Fruit fly (Drosophila melanogaster) whole organism, embryonic: ENCODE results near the gene CG10486.

Experiments
- Asciz ChIP-seq: fragments of 200-800 bp; sonication (Bioruptor generic); optimal IDR thresholded peaks from 2 replicates; lab custom pipeline; 2017; ENCODE audit warnings: missing biosample characterization, mild to moderate bottlenecking, missing genetic modification characterization, missing genetic modification reagents
- Blimp-1 ChIP-seq: fragments of 200-800 bp; sonication (Bioruptor generic); optimal IDR thresholded peaks from 3 replicates; lab custom pipeline; 2018; ENCODE audit warnings: missing biosample characterization, missing genetic modification characterization, mild to moderate bottlenecking, moderate library complexity, missing genetic modification reagents
- CG10959 ChIP-seq: fragments of 200-800 bp; sonication (Bioruptor generic); IDR thresholded peaks from 2 replicates; pipeline ENCODE4 v1.3.6; 2022; ENCODE audit warnings: missing biosample characterization, missing genetic modification characterization
- CG10979 ChIP-seq: fragments of 200-800 bp; sonication (Bioruptor generic); optimal IDR thresholded peaks from 2 replicates; lab custom pipeline; 2018; ENCODE audit warnings: missing biosample characterization, mild to moderate bottlenecking, missing genetic modification characterization, moderate library complexity
- CG11696 ChIP-seq: fragments of 200-800 bp; sonication (Bioruptor generic); IDR thresholded peaks from 2 replicates; pipeline ENCODE4 v1.3.6; 2022; ENCODE audit warnings: missing biosample characterization, missing genetic modification characterization
- CG13296 ChIP-seq: fragments of 200-800 bp; sonication (Bioruptor generic); optimal IDR thresholded peaks from 3 replicates; lab custom pipeline; 2018; ENCODE audit warnings: missing biosample characterization, mild to moderate bottlenecking, missing genetic modification characterization
- CG15073 ChIP-seq: fragments of 200-800 bp; sonication (Bioruptor generic); optimal IDR thresholded peaks from 2 replicates; lab custom pipeline; 2016; ENCODE audit warnings: missing biosample characterization, missing genetic modification characterization
- CG15269 ChIP-seq: fragments of 200-800 bp; sonication (Bioruptor generic); optimal IDR thresholded peaks from 2 replicates; lab custom pipeline; 2018; ENCODE audit warnings: missing biosample characterization, mild to moderate bottlenecking, missing genetic modification characterization, moderate library complexity
- CG15601 ChIP-seq: fragments of 200-800 bp; sonication (Bioruptor generic); optimal IDR thresholded peaks from 3 replicates; lab custom pipeline; 2019; ENCODE audit warnings: missing biosample characterization, mild to moderate bottlenecking, missing genetic modification characterization, moderate library complexity
- CG16813 ChIP-seq: fragments of 200-800 bp; sonication (Bioruptor generic); IDR thresholded peaks from 3 replicates; pipeline ENCODE4 v1.3.6; 2022; ENCODE audit warnings: missing biosample characterization, missing genetic modification characterization; ENCODE audit not compliant: partially characterized antibody
- CG17328 ChIP-seq: fragments of 200-800 bp; sonication (Bioruptor generic); IDR thresholded peaks from 2 replicates; pipeline ENCODE4 v1.3.6; 2022; ENCODE audit warnings: missing biosample characterization, missing genetic modification characterization
- CG17361 ChIP-seq: fragments of 200-800 bp; sonication (Bioruptor generic); IDR thresholded peaks from 3 replicates; pipeline ENCODE4 v1.3.6; 2022; ENCODE audit warnings: missing biosample characterization, missing genetic modification characterization
- CG17612 ChIP-seq: fragments of 200-800 bp; sonication (Bioruptor generic); IDR thresholded peaks from 2 replicates; pipeline ENCODE4 v1.3.6; 2022; ENCODE audit warnings: missing biosample characterization, missing genetic modification characterization
- CG31224 ChIP-seq: fragments of 200-800 bp; sonication (Bioruptor generic); IDR thresholded peaks from 2 replicates; pipeline ENCODE4 v1.3.6; 2022; ENCODE audit warnings: missing biosample characterization, missing genetic modification characterization
- CG4820 ChIP-seq: fragments of 200-800 bp; sonication (Bioruptor generic); optimal IDR thresholded peaks from 3 replicates; lab custom pipeline; 2016; ENCODE audit warnings: missing biosample characterization, missing genetic modification characterization
- CG7271 ChIP-seq: fragments of 200-800 bp; sonication (Bioruptor generic); optimal IDR thresholded peaks from 2 replicates; lab custom pipeline; 2018; ENCODE audit warnings: missing biosample characterization, mild to moderate bottlenecking, missing genetic modification characterization, moderate library complexity
- CG8089 ChIP-seq: fragments of 200-800 bp; sonication (Bioruptor generic); optimal IDR thresholded peaks from 3 replicates; lab custom pipeline; 2016; ENCODE audit warnings: missing biosample characterization, missing genetic modification characterization
- CG8281 ChIP-seq: fragments of 200-800 bp; sonication (Bioruptor generic); optimal IDR thresholded peaks from 2 replicates; lab custom pipeline; 2018; ENCODE audit warnings: missing biosample characterization, mild to moderate bottlenecking, missing genetic modification characterization, moderate library complexity
- CG8944 ChIP-seq: fragments of 200-800 bp; sonication (Bioruptor generic); optimal IDR thresholded peaks from 3 replicates; lab custom pipeline; 2016; ENCODE audit warnings: missing biosample characterization, missing genetic modification characterization
- CG9727 ChIP-seq: fragments of 200-800 bp; sonication (Bioruptor generic); optimal IDR thresholded peaks from 3 replicates; lab custom pipeline; 2017; ENCODE audit warnings: missing biosample characterization, mild to moderate bottlenecking, missing genetic modification characterization
- CG9932 ChIP-seq: fragments of 200-800 bp; sonication (Bioruptor generic); IDR thresholded peaks from 2 replicates; pipeline ENCODE4 v1.3.6; 2022; ENCODE audit warnings: missing biosample characterization, missing genetic modification characterization
- Chrac-16 ChIP-seq: fragments of 200-800 bp; sonication (Bioruptor generic); optimal IDR thresholded peaks from 3 replicates; lab custom pipeline; 2016; ENCODE audit warnings: missing biosample characterization, missing genetic modification characterization
- Dbx ChIP-seq: fragments of 200-800 bp; sonication (Bioruptor generic); IDR thresholded peaks from 3 replicates; pipeline ENCODE4 v1.3.6; 2022; ENCODE audit warnings: missing biosample characterization, missing genetic modification characterization
- Dref ChIP-seq: fragments of 200-800 bp; sonication (Bioruptor generic); IDR thresholded peaks from 2 replicates; pipeline ENCODE4 v1.3.6; 2022; ENCODE audit warnings: missing biosample characterization, missing genetic modification characterization
- Ets97D ChIP-seq: fragments of 200-800 bp; sonication (Bioruptor generic); optimal IDR thresholded peaks from 3 replicates; lab custom pipeline; 2016; ENCODE audit warnings: missing biosample characterization, missing genetic modification characterization
- Fer1 ChIP-seq: fragments of 200-800 bp; sonication (Bioruptor generic); optimal IDR thresholded peaks from 2 replicates; lab custom pipeline; 2017; ENCODE audit warnings: missing biosample characterization, mild to moderate bottlenecking, missing genetic modification characterization
- Gsc ChIP-seq: fragments of 200-800 bp; sonication (Bioruptor generic); IDR thresholded peaks from 2 replicates; pipeline ENCODE4 v1.3.6; 2022; ENCODE audit warnings: missing biosample characterization, missing genetic modification characterization
- HLH4C ChIP-seq: fragments of 200-800 bp; sonication (Bioruptor generic); IDR thresholded peaks from 3 replicates; pipeline ENCODE4 v1.3.6; 2022; ENCODE audit warnings: missing biosample characterization, missing genetic modification characterization; ENCODE audit not compliant: partially characterized antibody
- Hand ChIP-seq: fragments of 200-800 bp; sonication (Bioruptor generic); optimal IDR thresholded peaks from 2 replicates; lab custom pipeline; 2017; ENCODE audit warnings: mild to moderate bottlenecking, missing biosample characterization, missing genetic modification reagents, missing genetic modification characterization
- Med ChIP-seq: fragments of 200-800 bp; sonication (Bioruptor generic); peaks from one replicate; lab custom pipeline; 2016; ENCODE audit warnings: missing biosample characterization, missing genetic modification characterization, mild to moderate bottlenecking, inconsistent platforms, moderate library complexity
- NC2α ChIP-seq: fragments of 200-800 bp; sonication (Bioruptor generic); optimal IDR thresholded peaks from 2 replicates; lab custom pipeline; 2016; ENCODE audit warnings: missing biosample characterization, missing genetic modification characterization
- Nf-YC ChIP-seq: fragments of 200-800 bp; optimal IDR thresholded peaks from 3 replicates; lab custom pipeline; 2019; ENCODE audit warnings: missing biosample characterization, mild to moderate bottlenecking, missing genetic modification characterization, moderate library complexity
- Rfx ChIP-seq: fragments of 200-800 bp; sonication (Bioruptor generic); IDR thresholded peaks from 2 replicates; pipeline ENCODE4 v1.3.6; 2022; ENCODE audit warnings: missing biosample characterization, missing genetic modification characterization
- Sin3A ChIP-seq: fragments of >200 bp; optimal IDR thresholded peaks from 2 replicates; lab custom pipeline; 2018
- Sry-β ChIP-seq: fragments of 200-800 bp; sonication (Bioruptor generic); optimal IDR thresholded peaks from 2 replicates; lab custom pipeline; 2018; ENCODE audit warnings: missing biosample characterization, mild to moderate bottlenecking, missing genetic modification characterization, moderate library complexity
- Ssrp ChIP-seq: fragments of 200-800 bp; sonication (Bioruptor generic); optimal IDR thresholded peaks from 2 replicates; lab custom pipeline; 2018; ENCODE audit warnings: missing biosample characterization, mild to moderate bottlenecking, missing genetic modification characterization, moderate library complexity
- YL-1 ChIP-seq: fragments of 200-800 bp; sonication (Bioruptor generic); optimal IDR thresholded peaks from 3 replicates; lab custom pipeline; 2017; ENCODE audit warnings: missing biosample characterization, mild to moderate bottlenecking, missing genetic modification characterization
- dan ChIP-seq: fragments of 200-800 bp; sonication (Bioruptor generic); IDR thresholded peaks from 2 replicates; pipeline ENCODE4 v1.3.6; 2022; ENCODE audit warnings: missing biosample characterization, missing genetic modification characterization
- fd64A ChIP-seq: fragments of 200-800 bp; sonication (Bioruptor generic); optimal IDR thresholded peaks from 3 replicates; lab custom pipeline; 2018; ENCODE audit warnings: missing biosample characterization, mild to moderate bottlenecking, missing genetic modification characterization
- inv ChIP-seq: fragments of 200-800 bp; sonication (Bioruptor generic); IDR thresholded peaks from 2 replicates; pipeline ENCODE4 v1.3.6; 2022; ENCODE audit warnings: missing biosample characterization, missing genetic modification characterization; ENCODE audit not compliant: partially characterized antibody
- kay ChIP-seq: fragments of 200-800 bp; sonication (Bioruptor generic); optimal IDR thresholded peaks from 2 replicates; lab custom pipeline; 2016; ENCODE audit warnings: missing biosample characterization, missing genetic modification characterization
- knrl ChIP-seq: fragments of 200-800 bp; sonication (Bioruptor generic); IDR thresholded peaks from 3 replicates; pipeline ENCODE4 v1.3.6; 2022; ENCODE audit warnings: missing biosample characterization, missing genetic modification characterization; ENCODE audit not compliant: partially characterized antibody
- mam ChIP-seq: fragments of 200-800 bp; sonication (Bioruptor generic); optimal IDR thresholded peaks from 3 replicates; lab custom pipeline; 2016; ENCODE audit warnings: missing biosample characterization, missing genetic modification characterization
- oc ChIP-seq: fragments of 200-800 bp; sonication (Bioruptor generic); optimal IDR thresholded peaks from 2 replicates; lab custom pipeline; 2018; ENCODE audit warnings: missing biosample characterization, mild to moderate bottlenecking, missing genetic modification characterization, moderate library complexity
- onecut ChIP-seq: fragments of 200-800 bp; sonication (Bioruptor generic); IDR thresholded peaks from 2 replicates; pipeline ENCODE4 v1.3.6; 2022; ENCODE audit warnings: missing biosample characterization, missing genetic modification characterization
- pita ChIP-seq: fragments of 200-800 bp; sonication (Bioruptor generic); optimal IDR thresholded peaks from 2 replicates; lab custom pipeline; 2017; ENCODE audit warnings: missing biosample characterization, mild to moderate bottlenecking, missing genetic modification characterization
- ranshi ChIP-seq: fragments of 200-800 bp; sonication (Bioruptor generic); IDR thresholded peaks from 2 replicates; pipeline ENCODE4 v1.3.6; 2022; ENCODE audit warnings: missing biosample characterization, missing genetic modification characterization
- run ChIP-seq: fragments of 200-800 bp; sonication (Bioruptor generic); optimal IDR thresholded peaks from 3 replicates; lab custom pipeline; 2018; ENCODE audit warnings: missing biosample characterization, mild to moderate bottlenecking, missing genetic modification characterization
- salm ChIP-seq: fragments of 200-800 bp; sonication (Bioruptor generic); optimal IDR thresholded peaks from 2 replicates; lab custom pipeline; 2018; ENCODE audit warnings: missing biosample characterization, mild to moderate bottlenecking, missing genetic modification characterization
- scrt ChIP-seq: fragments of 200-800 bp; sonication (Bioruptor generic); optimal IDR thresholded peaks from 2 replicates; lab custom pipeline; 2018; ENCODE audit warnings: missing biosample characterization, mild to moderate bottlenecking, missing genetic modification characterization, moderate library complexity
- sisA ChIP-seq: fragments of 200-800 bp; sonication (Bioruptor generic); IDR thresholded peaks from 2 replicates; pipeline ENCODE4 v1.3.6; 2022; ENCODE audit warnings: missing biosample characterization, missing genetic modification characterization
- sr ChIP-seq: fragments of 200-800 bp; sonication (Bioruptor generic); IDR thresholded peaks from 3 replicates; pipeline ENCODE4 v1.3.6; 2022; ENCODE audit warnings: missing biosample characterization, missing genetic modification characterization

The CG10486 gene

dm6 chr3L:5923646-5924122 is 17.2 kb upstream of the CG10486 start, which contains the start of gene CG33523 (continued):
- TF ChIP-seq CG13296 (GFP tag; lab: Kevin White, UChicago) = peak; percentile 1
- TF ChIP-seq Rfx (GFP tag; lab: Robert Waterston, UW) = no peak
- no peak for TF ChIP-seq CG8944 (GFP tag; lab: Kevin White, UChicago)
- no peak for TF ChIP-seq Gsc
- TF ChIP-seq CG8089 (GFP tag; lab: Kevin White, UChicago) = no peak
- no peak for TF ChIP-seq CG17612 (GFP tag; lab: Robert Waterston, UW)
- TF ChIP-seq Asciz (GFP tag; lab: Kevin White, UChicago) = no peak
- peak; percentile 27 for TF ChIP-seq Nf-YC (tag; lab: Kevin White, UChicago)
- TF ChIP-seq Sin3A (lab: Kevin White, UChicago) = no peak
- TF ChIP-seq CG11696 (GFP tag; lab: Robert Waterston, UW) = no peak
- no peak for TF ChIP-seq CG10959 (GFP tag; lab: Robert Waterston, UW)
- TF ChIP-seq sisA (GFP tag; lab: Robert Waterston, UW) = no peak
- TF ChIP-seq kay = no peak
- TF ChIP-seq CG15073 (GFP tag; lab: Kevin White, UChicago) = no peak
- TF ChIP-seq CG4820 (GFP tag; lab: Kevin White, UChicago) = no peak
- no peak for TF ChIP-seq mam (GFP tag; lab: Kevin White, UChicago)
- TF ChIP-seq scrt (GFP tag; lab: Kevin White, UChicago) = no peak
- no peak for TF ChIP-seq onecut (GFP tag; lab: Robert Waterston, UW)
- no peak for TF ChIP-seq dan (GFP tag; lab: Robert Waterston, UW)
- no peak for TF ChIP-seq pita
- TF ChIP-seq inv (GFP tag; lab: Robert Waterston, UW) = no peak
- TF ChIP-seq Blimp-1 (GFP tag; lab: Kevin White, UChicago) = peak; percentile 19
- TF ChIP-seq CG17328 (GFP tag; lab: Robert Waterston, UW) = no peak
- TF ChIP-seq YL-1 (GFP tag; lab: Kevin White, UChicago) = no peak
- no peak for TF ChIP-seq CG16813 (GFP tag; lab: Robert Waterston, UW)
- TF ChIP-seq Sry-β = no peak
- no peak for TF ChIP-seq CG31224 (GFP tag; lab: Robert Waterston, UW)
- TF ChIP-seq ranshi = 0 out of 2 replicates have a peak, but pooled peaks have one; percentile 5
- peak; percentile 31; the same call in 2 of the 3 replicates for TF ChIP-seq knrl (GFP tag; lab: Robert Waterston, UW)
- 0 out of 3 replicates have a peak, but pooled peaks have one; percentile 2 for TF ChIP-seq sr (GFP tag; lab: Robert Waterston, UW)
- no peak for TF ChIP-seq CG10979 (tag; lab: Kevin White, UChicago)
- no peak for TF ChIP-seq CG15601 (tag; lab: Kevin White, UChicago)
- TF ChIP-seq CG7271 (tag; lab: Kevin White, UChicago) = no peak
- no peak for TF ChIP-seq oc
- TF ChIP-seq CG15269 (tag; lab: Kevin White, UChicago) = no peak
- TF ChIP-seq Dref (GFP tag; lab: Robert Waterston, UW) = no peak
- TF ChIP-seq Chrac-16 (GFP tag; lab: Kevin White, UChicago) = no peak
- no peak for TF ChIP-seq fd64A (GFP tag; lab: Kevin White, UChicago)
- no peak for TF ChIP-seq salm (tag; lab: Kevin White, UChicago)
- TF ChIP-seq Hand (GFP tag; lab: Kevin White, UChicago) = no peak
- no peak for TF ChIP-seq CG9727 (GFP tag; lab: Kevin White, UChicago)
- TF ChIP-seq CG8281 (tag; lab: Kevin White, UChicago) = no peak
- no peak for TF ChIP-seq Ets97D (GFP tag; lab: Kevin White, UChicago)
- no peak for TF ChIP-seq run (tag; lab: Kevin White, UChicago)
- TF ChIP-seq CG17361 = no peak
- no peak for TF ChIP-seq Fer1 (GFP tag; lab: Kevin White, UChicago)
- no peak for TF ChIP-seq NC2α
- no peak for TF ChIP-seq HLH4C (GFP tag; lab: Robert Waterston, UW)
- peak; percentile 76 for TF ChIP-seq Med (GFP tag; lab: Kevin White, UChicago)
- TF ChIP-seq Ssrp (tag; lab: Kevin White, UChicago) = no peak
- no peak for TF ChIP-seq Dbx (GFP tag; lab: Robert Waterston, UW)
- TF ChIP-seq CG9932 (GFP tag; lab: Robert Waterston, UW) = peak; percentile 38; the same call in 1 of the 2 replicates
